Fruit fly (Drosophila melanogaster) whole organism, embryonic: Measurements from ENCODE around the gene Ice2.

ENCODE experiments used
- Ada2b ChIP-seq: fragments of 200-800 bp; sonication (Bioruptor generic); IDR thresholded peaks from 2 replicates; pipeline ENCODE4 v1.3.6; 2022; ENCODE audit warnings: missing biosample characterization, missing genetic modification characterization
- B-H1 ChIP-seq: fragments of 200-800 bp; sonication (Bioruptor generic); IDR thresholded peaks from 3 replicates; pipeline ENCODE4 v1.3.6; 2022; ENCODE audit warnings: missing biosample characterization, missing genetic modification characterization
- CG10147 ChIP-seq: fragments of 200-800 bp; sonication (Bioruptor generic); optimal IDR thresholded peaks from 2 replicates; lab custom pipeline; 2019; ENCODE audit warnings: missing biosample characterization, mild to moderate bottlenecking, missing genetic modification characterization, moderate library complexity
- CG10543 ChIP-seq: fragments of 200-800 bp; sonication (Bioruptor generic); optimal IDR thresholded peaks from 3 replicates; lab custom pipeline; 2017; ENCODE audit warnings: missing biosample characterization, mild to moderate bottlenecking, missing genetic modification characterization, moderate library complexity
- CG10565 ChIP-seq: fragments of 200-800 bp; sonication (Bioruptor generic); optimal IDR thresholded peaks from 3 replicates; lab custom pipeline; 2016; ENCODE audit warnings: missing biosample characterization, mild to moderate bottlenecking, missing genetic modification characterization
- CG11085 ChIP-seq: fragments of 200-800 bp; sonication (Bioruptor generic); IDR thresholded peaks from 2 replicates; pipeline ENCODE4 v1.3.6; 2022; ENCODE audit warnings: missing biosample characterization, missing genetic modification characterization
- CG17612 ChIP-seq: fragments of 200-800 bp; sonication (Bioruptor generic); IDR thresholded peaks from 2 replicates; pipeline ENCODE4 v1.3.6; 2022; ENCODE audit warnings: missing biosample characterization, missing genetic modification characterization
- CG2199 ChIP-seq: fragments of 200-800 bp; sonication (Bioruptor generic); IDR thresholded peaks from 3 replicates; pipeline ENCODE4 v1.3.6; 2022; ENCODE audit warnings: missing biosample characterization, missing genetic modification characterization
- CG3065 ChIP-seq: fragments of 200-800 bp; sonication (Bioruptor generic); optimal IDR thresholded peaks from 2 replicates; lab custom pipeline; 2016; ENCODE audit warnings: missing biosample characterization, missing genetic modification characterization
- CG34376 ChIP-seq: fragments of 200-800 bp; sonication (Bioruptor generic); optimal IDR thresholded peaks from 2 replicates; lab custom pipeline; 2018; ENCODE audit warnings: missing biosample characterization, mild to moderate bottlenecking, missing genetic modification characterization
- CG3838 ChIP-seq: fragments of 200-800 bp; sonication (Bioruptor generic); optimal IDR thresholded peaks from 3 replicates; lab custom pipeline; 2016; ENCODE audit warnings: missing biosample characterization, missing genetic modification characterization
- CG3995 ChIP-seq: fragments of 200-800 bp; sonication (Bioruptor generic); optimal IDR thresholded peaks from 3 replicates; lab custom pipeline; 2016; ENCODE audit warnings: missing biosample characterization, missing genetic modification characterization
- CG4328 ChIP-seq: fragments of 200-800 bp; sonication (Bioruptor generic); optimal IDR thresholded peaks from 3 replicates; lab custom pipeline; 2017; ENCODE audit warnings: missing biosample characterization, missing genetic modification reagents, missing genetic modification characterization
- CG4730 ChIP-seq: fragments of 200-800 bp; sonication (Bioruptor generic); IDR thresholded peaks from 2 replicates; pipeline ENCODE4 v1.3.6; 2022; ENCODE audit warnings: missing biosample characterization, missing genetic modification characterization
- CG8359 ChIP-seq: fragments of 200-800 bp; sonication (Bioruptor generic); optimal IDR thresholded peaks from 2 replicates; lab custom pipeline; 2017; ENCODE audit warnings: missing biosample characterization, mild to moderate bottlenecking, missing genetic modification characterization, borderline replicate concordance
- CG8924 ChIP-seq: fragments of 200-800 bp; optimal IDR thresholded peaks from 3 replicates; lab custom pipeline; 2019; ENCODE audit warnings: missing biosample characterization, mild to moderate bottlenecking, missing genetic modification characterization, moderate library complexity
- CG9215 ChIP-seq: fragments of 200-800 bp; sonication (Bioruptor generic); IDR thresholded peaks from 2 replicates; pipeline ENCODE4 v1.3.6; 2022; ENCODE audit warnings: missing biosample characterization, missing genetic modification characterization
- CG9609 ChIP-seq: fragments of 200-800 bp; sonication (Bioruptor generic); optimal IDR thresholded peaks from 3 replicates; lab custom pipeline; 2016; ENCODE audit warnings: missing biosample characterization, missing genetic modification characterization
- D19B ChIP-seq: fragments of 200-800 bp; sonication (Bioruptor generic); optimal IDR thresholded peaks from 2 replicates; lab custom pipeline; 2017; ENCODE audit warnings: missing biosample characterization, mild to moderate bottlenecking, missing genetic modification characterization
- Deaf1 ChIP-seq: fragments of 200-800 bp; optimal IDR thresholded peaks from 3 replicates; lab custom pipeline; 2019; ENCODE audit warnings: missing biosample characterization, mild to moderate bottlenecking, missing genetic modification characterization, moderate library complexity
- Dref ChIP-seq: fragments of 200-800 bp; sonication (Bioruptor generic); IDR thresholded peaks from 2 replicates; pipeline ENCODE4 v1.3.6; 2022; ENCODE audit warnings: missing biosample characterization, missing genetic modification characterization
- Fer2 ChIP-seq: fragments of 200-800 bp; sonication (Bioruptor generic); optimal IDR thresholded peaks from 2 replicates; lab custom pipeline; 2018; ENCODE audit warnings: missing biosample characterization, mild to moderate bottlenecking, missing genetic modification characterization, moderate library complexity
- Lim3 ChIP-seq: fragments of 200-800 bp; sonication (Bioruptor generic); IDR thresholded peaks from 2 replicates; pipeline ENCODE4 v1.3.6; 2022; ENCODE audit warnings: missing biosample characterization, missing genetic modification characterization
- Mad ChIP-seq: fragments of 200-800 bp; sonication (Bioruptor generic); optimal IDR thresholded peaks from 2 replicates; lab custom pipeline; 2016; ENCODE audit warnings: missing biosample characterization, missing genetic modification characterization
- Meics ChIP-seq: fragments of 200-800 bp; sonication (Bioruptor generic); optimal IDR thresholded peaks from 2 replicates; lab custom pipeline; 2017; ENCODE audit warnings: missing biosample characterization, mild to moderate bottlenecking, missing genetic modification characterization
- NfI ChIP-seq: fragments of 200-800 bp; sonication (Bioruptor generic); optimal IDR thresholded peaks from 3 replicates; lab custom pipeline; 2018; ENCODE audit warnings: missing biosample characterization, mild to moderate bottlenecking, missing genetic modification characterization, moderate library complexity
- Ptx1 ChIP-seq: fragments of 200-800 bp; sonication (Bioruptor generic); IDR thresholded peaks from 2 replicates; pipeline ENCODE4 v1.3.6; 2022; ENCODE audit warnings: missing biosample characterization, missing genetic modification characterization
- Scr ChIP-seq: fragments of 200-800 bp; sonication (Bioruptor generic); IDR thresholded peaks from 2 replicates; pipeline ENCODE4 v1.3.6; 2022; ENCODE audit warnings: missing biosample characterization, missing genetic modification characterization; ENCODE audit not compliant: partially characterized antibody
- Six4 ChIP-seq: fragments of 200-800 bp; sonication (Bioruptor generic); optimal IDR thresholded peaks from 2 replicates; lab custom pipeline; 2016; ENCODE audit warnings: missing biosample characterization, missing genetic modification characterization
- Vsx1 ChIP-seq: fragments of 200-800 bp; sonication (Bioruptor generic); optimal IDR thresholded peaks from 2 replicates; lab custom pipeline; 2017; ENCODE audit warnings: missing biosample characterization, mild to moderate bottlenecking, missing genetic modification characterization, missing genetic modification reagents
- YL-1 ChIP-seq: fragments of 200-800 bp; sonication (Bioruptor generic); optimal IDR thresholded peaks from 3 replicates; lab custom pipeline; 2017; ENCODE audit warnings: missing biosample characterization, mild to moderate bottlenecking, missing genetic modification characterization
- dpn ChIP-seq, 2 experiments: fragments of 200-800 bp; sonication (Bioruptor generic); optimal IDR thresholded peaks; 3 replicates each; lab custom pipeline; 2016; ENCODE audit warnings: missing biosample characterization in 2 of 2, missing genetic modification characterization in 2 of 2
- eyg ChIP-seq: fragments of 200-800 bp; sonication (Bioruptor generic); optimal IDR thresholded peaks from 3 replicates; lab custom pipeline; 2016; ENCODE audit warnings: missing biosample characterization, missing genetic modification characterization
- fu2 ChIP-seq: fragments of 200-800 bp; sonication (Bioruptor generic); optimal IDR thresholded peaks from 2 replicates; lab custom pipeline; 2016; ENCODE audit warnings: missing biosample characterization, missing genetic modification characterization
- gcm ChIP-seq: fragments of 200-800 bp; sonication (Bioruptor generic); optimal IDR thresholded peaks from 2 replicates; lab custom pipeline; 2019; ENCODE audit warnings: missing biosample characterization, mild to moderate bottlenecking, missing genetic modification characterization, moderate library complexity
- ind ChIP-seq: fragments of 200-800 bp; sonication (Bioruptor generic); optimal IDR thresholded peaks from 3 replicates; lab custom pipeline; 2016; ENCODE audit warnings: missing biosample characterization, missing genetic modification characterization
- kah ChIP-seq: fragments of 200-800 bp; sonication (Bioruptor generic); optimal IDR thresholded peaks from 2 replicates; lab custom pipeline; 2018; ENCODE audit warnings: missing biosample characterization, mild to moderate bottlenecking, missing genetic modification characterization
- maf-S ChIP-seq: fragments of 200-800 bp; sonication (Bioruptor generic); optimal IDR thresholded peaks from 2 replicates; lab custom pipeline; 2016; ENCODE audit warnings: missing biosample characterization, missing genetic modification characterization
- mld ChIP-seq: fragments of 200-800 bp; sonication (Bioruptor generic); IDR thresholded peaks from 3 replicates; pipeline ENCODE4 v1.3.6; 2022; ENCODE audit warnings: missing biosample characterization, missing genetic modification characterization; ENCODE audit not compliant: partially characterized antibody
- nerfin-1 ChIP-seq: fragments of 200-800 bp; sonication (Bioruptor generic); optimal IDR thresholded peaks from 3 replicates; lab custom pipeline; 2019; ENCODE audit warnings: missing biosample characterization, mild to moderate bottlenecking, missing genetic modification characterization, moderate library complexity
- org-1 ChIP-seq: fragments of 200-800 bp; sonication (Bioruptor generic); optimal IDR thresholded peaks from 2 replicates; lab custom pipeline; 2017; ENCODE audit warnings: missing biosample characterization, missing genetic modification characterization
- pan ChIP-seq, 4 experiments: fragments of >200 bp in 3 of 4; fragments of 200-800 bp in 1 of 4; sonication (Bioruptor generic) in 1 of 4; optimal IDR thresholded peaks in 3 of 4; IDR thresholded peaks in 1 of 4; 2 replicates each; pipeline versions ENCODE4 v1.3.6 to Lab custom; 2017 to 2022; ENCODE audit warnings: missing biosample characterization in 2 of 4, missing genetic modification characterization in 2 of 4, mixed read lengths in 1 of 4
- ranshi ChIP-seq: fragments of 200-800 bp; sonication (Bioruptor generic); IDR thresholded peaks from 2 replicates; pipeline ENCODE4 v1.3.6; 2022; ENCODE audit warnings: missing biosample characterization, missing genetic modification characterization
- scrt ChIP-seq: fragments of 200-800 bp; sonication (Bioruptor generic); optimal IDR thresholded peaks from 2 replicates; lab custom pipeline; 2018; ENCODE audit warnings: missing biosample characterization, mild to moderate bottlenecking, missing genetic modification characterization, moderate library complexity
- sens-2 ChIP-seq: fragments of 200-800 bp; sonication (Bioruptor generic); IDR thresholded peaks from 2 replicates; pipeline ENCODE4 v1.3.6; 2022; ENCODE audit warnings: missing biosample characterization, missing genetic modification characterization
- seq ChIP-seq: fragments of 200-800 bp; sonication (Bioruptor generic); IDR thresholded peaks from 2 replicates; pipeline ENCODE4 v1.3.6; 2022; ENCODE audit warnings: missing biosample characterization, missing genetic modification characterization
- slbo ChIP-seq: fragments of 200-800 bp; sonication (Bioruptor generic); IDR thresholded peaks from 2 replicates; pipeline ENCODE4 v1.3.6; 2022; ENCODE audit warnings: missing biosample characterization, missing genetic modification characterization
- sr ChIP-seq: fragments of 200-800 bp; sonication (Bioruptor generic); IDR thresholded peaks from 3 replicates; pipeline ENCODE4 v1.3.6; 2022; ENCODE audit warnings: missing biosample characterization, missing genetic modification characterization
- tup ChIP-seq: fragments of 200-800 bp; sonication (Bioruptor generic); optimal IDR thresholded peaks from 2 replicates; lab custom pipeline; 2016; ENCODE audit warnings: missing biosample characterization, mild to moderate bottlenecking, missing genetic modification characterization, moderate library complexity
- zf30C ChIP-seq: fragments of 200-800 bp; sonication (Bioruptor generic); optimal IDR thresholded peaks from 3 replicates; lab custom pipeline; 2018; ENCODE audit warnings: missing biosample characterization, mild to moderate bottlenecking, missing genetic modification characterization

Gene Ice2

DNA sequence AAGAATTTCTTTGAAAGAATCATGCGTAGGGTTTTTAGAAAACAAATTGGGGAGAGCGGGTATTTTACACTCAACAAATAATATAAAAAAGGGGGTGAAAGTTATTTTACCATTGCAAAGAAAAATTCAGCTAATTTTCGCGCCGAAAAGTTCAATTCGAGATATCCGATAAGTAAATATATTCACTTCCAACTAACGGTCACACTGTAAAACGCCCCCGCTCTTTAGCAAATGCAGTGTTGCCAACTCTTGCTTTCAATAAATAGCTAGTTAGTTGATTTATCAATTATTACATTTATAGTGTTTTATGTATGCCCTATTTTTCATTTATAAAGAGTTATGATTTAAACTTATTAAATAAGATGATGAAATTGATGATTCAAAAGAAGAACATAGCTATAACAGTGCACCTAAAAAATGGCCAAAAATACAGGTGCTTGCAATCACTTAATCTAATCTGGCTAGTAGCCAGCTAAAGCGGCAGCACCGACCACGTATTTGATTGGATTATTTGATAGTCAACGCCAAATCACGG, 8.3 kb downstream of the Ice2 start, which contains the start of gene meigo (continued):
- TF ChIP-seq CG10565 = no peak
- no peak for TF ChIP-seq CG17612
- TF ChIP-seq YL-1 (GFP tag; lab: Kevin White, UChicago) = peak; percentile 90
- peak; percentile 6 for TF ChIP-seq D19B (GFP tag; lab: Kevin White, UChicago)
- peak; percentile 89 for TF ChIP-seq CG3995 (GFP tag; lab: Kevin White, UChicago)
- peak; percentile 16 for TF ChIP-seq kah (GFP tag; lab: Kevin White, UChicago)
- peak; percentile 74 for TF ChIP-seq nerfin-1 (tag; lab: Kevin White, UChicago)
- 0 out of 2 replicates have a peak, but pooled peaks have one; percentile 23 for TF ChIP-seq CG4730
- TF ChIP-seq mld (GFP tag; lab: Robert Waterston, UW) = no peak
- TF ChIP-seq zf30C = no peak
- TF ChIP-seq ind (GFP tag; lab: Kevin White, UChicago) = peak; percentile 70
- TF ChIP-seq CG9609 (GFP tag; lab: Kevin White, UChicago) = no peak
- TF ChIP-seq Six4 (GFP tag; lab: Kevin White, UChicago) = peak; percentile 46
- peak; percentile 78 for TF ChIP-seq CG10147 (GFP tag; lab: Kevin White, UChicago)
- TF ChIP-seq slbo (GFP tag; lab: Robert Waterston, UW) = peak; percentile 70
- 0 out of 2 replicates have a peak, but pooled peaks have one; percentile 19 for TF ChIP-seq CG11085 (GFP tag; lab: Robert Waterston, UW)
- peak; percentile 69 for TF ChIP-seq Mad
- TF ChIP-seq tup = no peak
- TF ChIP-seq CG4328 (GFP tag; lab: Kevin White, UChicago) = peak; percentile 42
- TF ChIP-seq CG2199 (GFP tag; lab: Robert Waterston, UW) = no peak
- TF ChIP-seq Scr (GFP tag; lab: Robert Waterston, UW) = 0 out of 2 replicates have a peak, but pooled peaks have one; percentile 18
- peak; percentile 43 for TF ChIP-seq maf-S (GFP tag; lab: Kevin White, UChicago)
- TF ChIP-seq gcm = peak; percentile 51
- TF ChIP-seq dpn (GFP tag; optimal IDR thresholded peaks at IDR 0.05; lab: Kevin White, UChicago) = peak; percentile 62 to 72
- no peak for TF ChIP-seq pan (optimal IDR thresholded peaks at IDR 0.05; lab: Kevin White, UChicago)
- peak in 1 of 2 experiments; percentile 60 for TF ChIP-seq pan (GFP tag; optimal IDR thresholded peaks at IDR 0.05 in 1 of 2, IDR thresholded peaks at IDR 0.05 in 1 of 2)
- 0 out of 2 replicates have a peak, but pooled peaks have one; percentile 33 for TF ChIP-seq sens-2 (GFP tag; lab: Robert Waterston, UW)
- TF ChIP-seq ranshi (GFP tag; lab: Robert Waterston, UW) = 0 out of 2 replicates have a peak, but pooled peaks have one; percentile 28
- TF ChIP-seq CG3065 (GFP tag; lab: Kevin White, UChicago) = peak; percentile 54
- TF ChIP-seq B-H1 (GFP tag; lab: Robert Waterston, UW) = peak; percentile 45; the same call in 2 of the 3 replicates
- peak; percentile 57 for TF ChIP-seq Meics (GFP tag; lab: Kevin White, UChicago)
- peak; percentile 77 for TF ChIP-seq Ptx1 (GFP tag; lab: Robert Waterston, UW)
- TF ChIP-seq Deaf1 (tag; lab: Kevin White, UChicago) = no peak
- peak; percentile 48 for TF ChIP-seq CG34376
- TF ChIP-seq seq (GFP tag; lab: Robert Waterston, UW) = no peak
- no peak for TF ChIP-seq CG3838 (GFP tag; lab: Kevin White, UChicago)
- no peak for TF ChIP-seq Vsx1 (GFP tag; lab: Kevin White, UChicago)
- TF ChIP-seq CG8359 (GFP tag; lab: Kevin White, UChicago) = no peak
- peak; percentile 72 for TF ChIP-seq CG9215 (GFP tag; lab: Robert Waterston, UW)
- peak; percentile 79 for TF ChIP-seq Dref (GFP tag; lab: Robert Waterston, UW)
- TF ChIP-seq org-1 (GFP tag; lab: Kevin White, UChicago) = no peak
- TF ChIP-seq fu2 (GFP tag; lab: Kevin White, UChicago) = peak; percentile 53
- TF ChIP-seq sr (GFP tag; lab: Robert Waterston, UW) = peak; percentile 97
- peak; percentile 66 for TF ChIP-seq CG8924
- TF ChIP-seq Ada2b (GFP tag; lab: Robert Waterston, UW) = peak; percentile 45
- peak; percentile 68 for TF ChIP-seq CG10543 (GFP tag; lab: Kevin White, UChicago)
- no peak for TF ChIP-seq eyg (GFP tag; lab: Kevin White, UChicago)
- TF ChIP-seq scrt (GFP tag; lab: Kevin White, UChicago) = no peak
- no peak for TF ChIP-seq Lim3 (GFP tag; lab: Robert Waterston, UW)
- peak; percentile 70 for TF ChIP-seq NfI (GFP tag; lab: Kevin White, UChicago)
- TF ChIP-seq Fer2 (tag; lab: Kevin White, UChicago) = peak; percentile 62
